Worm (Caenorhabditis elegans) whole organism, mixed stage, embryonic: ENCODE measurements around the gene mrpl-1.

ENCODE experiments used
- ces-1 ChIP-seq: fragments of 150-350 bp; optimal IDR thresholded peaks from 2 replicates; lab custom pipeline; 2014; ENCODE audit warnings: missing biosample characterization, missing genetic modification reagents, missing genetic modification characterization
- flh-1 ChIP-seq: fragments of 200-800 bp; sonication (Bioruptor generic); optimal IDR thresholded peaks from 2 replicates; lab custom pipeline; 2018; ENCODE audit warnings: mild to moderate bottlenecking, missing genetic modification characterization, moderate library complexity, missing compliant biosample characterization
- nhr-237 ChIP-seq: fragments of 150-350 bp; optimal IDR thresholded peaks from 2 replicates; lab custom pipeline; 2014; ENCODE audit warnings: missing biosample characterization, missing genetic modification characterization
- pha-4 ChIP-seq: fragments of 150-350 bp; optimal IDR thresholded peaks from 2 replicates; lab custom pipeline; 2018; ENCODE audit warnings: missing biosample characterization, missing genetic modification reagents, missing genetic modification characterization
- snpc-4 ChIP-seq: fragments of 150-350 bp; optimal IDR thresholded peaks from 2 replicates; lab custom pipeline; 2014; ENCODE audit warnings: missing biosample characterization, missing genetic modification characterization
- sptf-1 ChIP-seq: sonication (generic microtip); optimal IDR thresholded peaks from 2 replicates; lab custom pipeline; 2017; ENCODE audit warnings: mild to moderate bottlenecking, missing genetic modification characterization, moderate library complexity, missing compliant biosample characterization

- TF ChIP-seq flh-1 (GFP tag; lab: Kevin White, UChicago) = no peak
- TF ChIP-seq sptf-1 (tag; lab: Kevin White, UChicago) = no peak
- no peak for TF ChIP-seq snpc-4
- no peak for TF ChIP-seq pha-4 (tag; lab: Kevin White, UChicago)
- no peak for TF ChIP-seq ces-1 (GFP tag; lab: Kevin White, UChicago)
- no peak for TF ChIP-seq nhr-237 (tag; lab: Kevin White, UChicago)
Measured at ce11 chrIV:7679120-7679519, 30.4 kb downstream of the mrpl-1 start.
